Fruit fly (Drosophila melanogaster) whole organism, prepupa: Measurements from ENCODE around the gene CG7194.

Experiments used
- Blimp-1 ChIP-seq: fragments of 200-800 bp; sonication (Bioruptor generic); optimal IDR thresholded peaks from 3 replicates; lab custom pipeline; 2017; ENCODE audit warnings: missing biosample characterization, missing genetic modification characterization, mild to moderate bottlenecking, moderate library complexity, missing genetic modification reagents
- CG10631 ChIP-seq: fragments of 200-800 bp; sonication (Bioruptor generic); optimal IDR thresholded peaks from 2 replicates; lab custom pipeline; 2016; ENCODE audit warnings: missing biosample characterization, missing genetic modification characterization
- CG10669 ChIP-seq: fragments of 200-800 bp; sonication (Bioruptor generic); optimal IDR thresholded peaks from 3 replicates; lab custom pipeline; 2018; ENCODE audit warnings: missing biosample characterization, mild to moderate bottlenecking, missing genetic modification characterization, moderate library complexity
- CG11294 ChIP-seq: fragments of 200-800 bp; sonication (Bioruptor generic); IDR thresholded peaks from 2 replicates; pipeline ENCODE4 v1.3.6; 2022; ENCODE audit warnings: missing biosample characterization, missing genetic modification characterization
- CG11762 ChIP-seq: fragments of 200-800 bp; sonication (Bioruptor generic); optimal IDR thresholded peaks from 3 replicates; lab custom pipeline; 2016; ENCODE audit warnings: missing biosample characterization, missing genetic modification characterization; ENCODE audit not compliant: insufficient read depth
- CG11902 ChIP-seq: fragments of 200-800 bp; sonication (Bioruptor generic); optimal IDR thresholded peaks from 3 replicates; lab custom pipeline; 2016; ENCODE audit warnings: missing biosample characterization, missing genetic modification characterization
- CG1621 ChIP-seq: fragments of 200-800 bp; sonication (Bioruptor generic); optimal IDR thresholded peaks from 3 replicates; lab custom pipeline; 2018; ENCODE audit warnings: missing biosample characterization, mild to moderate bottlenecking, missing genetic modification characterization
- CG16779 ChIP-seq: fragments of 200-800 bp; sonication (Bioruptor generic); optimal IDR thresholded peaks from 3 replicates; lab custom pipeline; 2017; ENCODE audit warnings: missing biosample characterization, mild to moderate bottlenecking, missing genetic modification characterization
- CG3032 ChIP-seq: fragments of 200-800 bp; optimal IDR thresholded peaks from 2 replicates; lab custom pipeline; 2019; ENCODE audit warnings: missing biosample characterization, mild to moderate bottlenecking, missing genetic modification characterization, moderate library complexity
- CG31627 ChIP-seq: fragments of 200-800 bp; sonication (Bioruptor generic); optimal IDR thresholded peaks from 3 replicates; lab custom pipeline; 2016; ENCODE audit warnings: missing biosample characterization, missing genetic modification characterization
- CG34406 ChIP-seq: fragments of 200-800 bp; sonication (Bioruptor generic); optimal IDR thresholded peaks from 3 replicates; lab custom pipeline; 2016; ENCODE audit warnings: missing biosample characterization, missing genetic modification characterization
- CG3919 ChIP-seq: fragments of 200-800 bp; sonication (Bioruptor generic); optimal IDR thresholded peaks from 3 replicates; lab custom pipeline; 2016; ENCODE audit warnings: missing biosample characterization, missing genetic modification characterization
- CG4318 ChIP-seq: fragments of 200-800 bp; sonication (Bioruptor generic); optimal IDR thresholded peaks from 3 replicates; lab custom pipeline; 2017; ENCODE audit warnings: missing biosample characterization, mild to moderate bottlenecking, missing genetic modification characterization
- CG6276 ChIP-seq: fragments of 200-800 bp; sonication (Bioruptor generic); optimal IDR thresholded peaks from 2 replicates; lab custom pipeline; 2017; ENCODE audit warnings: missing biosample characterization, mild to moderate bottlenecking, missing genetic modification characterization
- CG6792 ChIP-seq: fragments of 200-800 bp; sonication (Bioruptor generic); optimal IDR thresholded peaks from 3 replicates; lab custom pipeline; 2016; ENCODE audit warnings: missing biosample characterization, missing genetic modification characterization
- CG6808 ChIP-seq: fragments of 200-800 bp; sonication (Bioruptor generic); optimal IDR thresholded peaks from 3 replicates; lab custom pipeline; 2017; ENCODE audit warnings: missing biosample characterization, missing genetic modification characterization, mild to moderate bottlenecking, moderate library complexity, missing genetic modification reagents
- CG7368 ChIP-seq: fragments of 200-800 bp; sonication (Bioruptor generic); optimal IDR thresholded peaks from 3 replicates; lab custom pipeline; 2016; ENCODE audit warnings: missing biosample characterization, missing genetic modification characterization
- CG8119 ChIP-seq: fragments of 200-800 bp; sonication (Bioruptor generic); IDR thresholded peaks from 3 replicates; pipeline ENCODE4 v1.3.6; 2022; ENCODE audit warnings: missing biosample characterization, missing genetic modification characterization
- CG8319 ChIP-seq: fragments of 200-800 bp; sonication (Bioruptor generic); optimal IDR thresholded peaks from 3 replicates; lab custom pipeline; 2016; ENCODE audit warnings: missing biosample characterization, missing genetic modification characterization
- CG9139 ChIP-seq: fragments of 200-800 bp; sonication (Bioruptor generic); optimal IDR thresholded peaks from 3 replicates; lab custom pipeline; 2017; ENCODE audit warnings: missing biosample characterization, mild to moderate bottlenecking, missing genetic modification characterization
- Eip75B ChIP-seq: fragments of 200-800 bp; sonication (Bioruptor generic); optimal IDR thresholded peaks from 3 replicates; lab custom pipeline; 2016; ENCODE audit warnings: missing biosample characterization, missing genetic modification characterization
- Eip78C ChIP-seq: fragments of 200-800 bp; sonication (Bioruptor generic); peaks from one replicate; lab custom pipeline; 2016; ENCODE audit warnings: missing biosample characterization, missing genetic modification characterization
- Ets96B ChIP-seq: fragments of 200-800 bp; optimal IDR thresholded peaks from 2 replicates; lab custom pipeline; 2019; ENCODE audit warnings: missing biosample characterization, mild to moderate bottlenecking, missing genetic modification characterization, moderate library complexity
- Gug ChIP-seq: fragments of 200-800 bp; sonication (Bioruptor generic); IDR thresholded peaks from 2 replicates; pipeline ENCODE4 v1.3.6; 2022; ENCODE audit warnings: missing biosample characterization, missing genetic modification characterization
- Hr39 ChIP-seq: fragments of 200-800 bp; sonication (Bioruptor generic); optimal IDR thresholded peaks from 2 replicates; lab custom pipeline; 2016; ENCODE audit warnings: missing biosample characterization, missing genetic modification characterization
- Hr4 ChIP-seq: fragments of 200-800 bp; sonication (Bioruptor generic); optimal IDR thresholded peaks from 3 replicates; lab custom pipeline; 2016; ENCODE audit warnings: missing biosample characterization, missing genetic modification characterization
- Lpt ChIP-seq: fragments of 200-800 bp; sonication (Bioruptor generic); optimal IDR thresholded peaks from 3 replicates; lab custom pipeline; 2016; ENCODE audit warnings: missing biosample characterization, missing genetic modification characterization
- Met ChIP-seq: fragments of 200-800 bp; sonication (Bioruptor generic); optimal IDR thresholded peaks from 3 replicates; lab custom pipeline; 2016; ENCODE audit warnings: missing biosample characterization, missing genetic modification characterization
- OdsH ChIP-seq: fragments of 200-800 bp; sonication (Bioruptor generic); optimal IDR thresholded peaks from 3 replicates; lab custom pipeline; 2016; ENCODE audit warnings: missing biosample characterization, missing genetic modification characterization
- Smox ChIP-seq: fragments of 200-800 bp; sonication (Bioruptor generic); optimal IDR thresholded peaks from 3 replicates; lab custom pipeline; 2016; ENCODE audit warnings: missing biosample characterization, missing genetic modification characterization
- Sox102F ChIP-seq: fragments of 200-800 bp; sonication (Bioruptor generic); optimal IDR thresholded peaks from 2 replicates; lab custom pipeline; 2016; ENCODE audit warnings: missing biosample characterization, mild to moderate bottlenecking, missing genetic modification characterization
- Sox14 ChIP-seq: fragments of 200-800 bp; sonication (Bioruptor generic); optimal IDR thresholded peaks from 3 replicates; lab custom pipeline; 2016; ENCODE audit warnings: missing biosample characterization, missing genetic modification characterization
- Sox15 ChIP-seq: fragments of 200-800 bp; sonication (Bioruptor generic); optimal IDR thresholded peaks from 3 replicates; lab custom pipeline; 2016; ENCODE audit warnings: missing biosample characterization, missing genetic modification characterization
- dsx ChIP-seq: fragments of 200-800 bp; optimal IDR thresholded peaks from 3 replicates; lab custom pipeline; 2019; ENCODE audit warnings: missing biosample characterization, mild to moderate bottlenecking, missing genetic modification characterization, moderate library complexity; ENCODE audit not compliant: poor library complexity, severe bottlenecking
- eg ChIP-seq: fragments of 200-800 bp; sonication (Bioruptor generic); IDR thresholded peaks from 3 replicates; pipeline ENCODE4 v1.3.6; 2022; ENCODE audit warnings: missing biosample characterization, missing genetic modification characterization
- esn ChIP-seq: fragments of 200-800 bp; sonication (Bioruptor generic); optimal IDR thresholded peaks from 2 replicates; lab custom pipeline; 2016; ENCODE audit warnings: missing biosample characterization, mild to moderate bottlenecking, missing genetic modification characterization, moderate library complexity
- fd59A ChIP-seq: fragments of 200-800 bp; sonication (Bioruptor generic); optimal IDR thresholded peaks from 2 replicates; lab custom pipeline; 2017; ENCODE audit warnings: missing biosample characterization, mild to moderate bottlenecking, missing genetic modification characterization, missing genetic modification reagents
- fd85E ChIP-seq: fragments of 200-800 bp; sonication (Bioruptor generic); optimal IDR thresholded peaks from 3 replicates; lab custom pipeline; 2016; ENCODE audit warnings: missing biosample characterization, missing genetic modification characterization
- fkh ChIP-seq: fragments of 200-800 bp; sonication (Bioruptor generic); optimal IDR thresholded peaks from 3 replicates; lab custom pipeline; 2017; ENCODE audit warnings: missing biosample characterization, mild to moderate bottlenecking, missing genetic modification characterization, moderate library complexity
- net ChIP-seq: fragments of 200-800 bp; sonication (Bioruptor generic); optimal IDR thresholded peaks from 3 replicates; lab custom pipeline; 2016; ENCODE audit warnings: missing biosample characterization, missing genetic modification characterization
- pdm3 ChIP-seq: fragments of 200-800 bp; sonication (Bioruptor generic); optimal IDR thresholded peaks from 3 replicates; lab custom pipeline; 2016; ENCODE audit warnings: missing biosample characterization, missing genetic modification characterization
- spab ChIP-seq: fragments of 200-800 bp; sonication (Bioruptor generic); optimal IDR thresholded peaks from 2 replicates; lab custom pipeline; 2017; ENCODE audit warnings: missing biosample characterization, mild to moderate bottlenecking, missing genetic modification characterization, missing genetic modification reagents
- ss ChIP-seq, 2 experiments: fragments of 200-800 bp; sonication (Bioruptor generic); optimal IDR thresholded peaks; 2 replicates in 1 of 2; 3 replicates in 1 of 2; lab custom pipeline; 2017 to 2018; ENCODE audit warnings: mild to moderate bottlenecking in 2 of 2, missing biosample characterization in 2 of 2, missing genetic modification characterization in 2 of 2, moderate library complexity in 1 of 2
- svp ChIP-seq: fragments of 200-800 bp; sonication (Bioruptor generic); peaks from one replicate; lab custom pipeline; 2016; ENCODE audit warnings: missing biosample characterization, missing genetic modification characterization
- topi ChIP-seq: fragments of 200-800 bp; sonication (Bioruptor generic); optimal IDR thresholded peaks from 3 replicates; lab custom pipeline; 2016; ENCODE audit warnings: missing biosample characterization, missing genetic modification characterization
- vri ChIP-seq: fragments of 200-800 bp; sonication (Bioruptor generic); optimal IDR thresholded peaks from 3 replicates; lab custom pipeline; 2016; ENCODE audit warnings: missing biosample characterization, mild to moderate bottlenecking, missing genetic modification characterization

CG7194 gene

DNA sequence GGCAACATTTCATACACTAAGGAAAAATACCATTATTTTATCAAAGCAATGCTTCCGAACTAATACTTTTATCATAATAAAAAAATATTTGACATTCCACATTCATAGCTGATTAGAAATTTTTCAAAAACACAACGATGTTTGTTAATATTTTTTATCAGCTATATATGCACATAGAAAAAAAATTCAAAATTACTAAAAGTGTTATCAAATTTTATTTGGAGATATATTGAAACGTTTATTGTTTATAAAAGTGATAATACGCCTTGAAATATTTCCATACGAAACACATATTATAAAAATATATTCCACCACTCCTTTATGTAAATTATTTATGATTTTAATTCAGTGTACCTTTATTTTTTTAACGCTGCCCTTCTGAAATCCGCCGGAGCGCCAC, 18.1 kb downstream of the CG7194 start:
- no peak for TF ChIP-seq CG3032 (tag; lab: Kevin White, UChicago)
- TF ChIP-seq Sox102F (GFP tag; lab: Kevin White, UChicago): no peak
- no peak for TF ChIP-seq Gug
- TF ChIP-seq CG8319 (GFP tag; lab: Kevin White, UChicago): no peak
- no peak for TF ChIP-seq svp
- no peak for TF ChIP-seq Smox (GFP tag; lab: Kevin White, UChicago)
- no peak for TF ChIP-seq Sox15 (GFP tag; lab: Kevin White, UChicago)
- no peak for TF ChIP-seq CG11294 (GFP tag; lab: Robert Waterston, UW)
- TF ChIP-seq Met (GFP tag; lab: Kevin White, UChicago): no peak
- TF ChIP-seq CG6276 (GFP tag; lab: Kevin White, UChicago): no peak
- TF ChIP-seq Ets96B: no peak
- TF ChIP-seq OdsH (GFP tag; lab: Kevin White, UChicago): no peak
- TF ChIP-seq esn (GFP tag; lab: Kevin White, UChicago): no peak
- no peak for TF ChIP-seq CG16779 (tag; lab: Kevin White, UChicago)

DNA sequence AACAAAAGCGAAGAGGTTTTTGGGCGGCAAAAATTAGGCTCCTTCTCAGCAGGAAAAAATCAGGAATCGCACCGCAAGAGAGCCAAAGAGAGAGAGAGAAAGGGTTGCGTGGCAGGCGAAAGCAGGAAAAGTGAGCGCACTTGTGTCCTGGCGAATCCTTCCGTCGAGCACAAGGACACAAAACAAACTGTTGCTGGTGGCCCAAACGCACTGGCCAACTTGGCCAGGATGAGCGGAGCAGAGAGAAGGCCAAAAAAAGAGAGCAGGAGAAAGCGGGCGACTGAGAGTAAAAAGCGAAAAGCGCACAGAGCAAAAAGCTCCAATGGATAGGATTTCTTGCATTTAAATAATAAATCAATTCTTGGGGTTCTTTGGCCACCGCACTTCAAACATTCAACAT, 18.6 kb downstream of the CG7194 start:
- no peak for TF ChIP-seq CG7368 (GFP tag; lab: Kevin White, UChicago)
- TF ChIP-seq fd59A (GFP tag; lab: Kevin White, UChicago): no peak
- TF ChIP-seq ss (GFP tag; optimal IDR thresholded peaks at IDR 0.05; lab: Kevin White, UChicago): no peak
- TF ChIP-seq esn (GFP tag; lab: Kevin White, UChicago): no peak
- no peak for TF ChIP-seq spab (GFP tag; lab: Kevin White, UChicago)
- TF ChIP-seq CG16779 (tag; lab: Kevin White, UChicago): no peak
- no peak for TF ChIP-seq OdsH (GFP tag; lab: Kevin White, UChicago)
- TF ChIP-seq fkh (GFP tag; lab: Kevin White, UChicago): no peak
- no peak for TF ChIP-seq dsx (GFP tag; lab: Kevin White, UChicago)
- no peak for TF ChIP-seq fd85E (GFP tag; lab: Kevin White, UChicago)
- no peak for TF ChIP-seq CG10631
- TF ChIP-seq CG1621 (tag; lab: Kevin White, UChicago): no peak
- no peak for TF ChIP-seq CG8319 (GFP tag; lab: Kevin White, UChicago)
- no peak for TF ChIP-seq Sox14 (GFP tag; lab: Kevin White, UChicago)
- TF ChIP-seq Blimp-1: no peak
- TF ChIP-seq CG3919: no peak

DNA sequence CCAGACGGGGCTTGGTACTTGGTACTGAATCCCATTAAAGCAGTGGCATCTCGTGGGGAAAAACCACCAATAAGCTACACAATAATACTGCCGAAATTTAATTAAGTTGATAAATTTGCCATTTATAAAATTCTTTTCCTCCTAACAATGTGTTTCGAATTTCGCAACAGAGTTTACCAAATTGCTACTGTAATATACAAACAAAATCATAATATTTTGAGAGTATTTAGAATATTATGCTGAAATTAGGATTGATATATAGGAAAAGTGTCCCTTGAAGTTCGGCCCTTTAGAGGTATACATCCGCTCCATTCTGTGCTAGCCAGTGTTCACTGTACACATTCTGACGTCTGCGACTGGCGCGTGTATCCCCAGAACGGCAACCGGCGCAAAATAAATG, 19.2 kb downstream of the CG7194 start:
- no peak for TF ChIP-seq vri (GFP tag; lab: Kevin White, UChicago)
- TF ChIP-seq CG8319 (GFP tag; lab: Kevin White, UChicago): no peak
- TF ChIP-seq Hr4: peak; percentile 23
- peak; percentile 64 for TF ChIP-seq svp
- 0 out of 3 replicates have a peak, but pooled peaks have one; percentile 25 for TF ChIP-seq eg (GFP tag; lab: Robert Waterston, UW)
- TF ChIP-seq Hr39: peak; percentile 43
- peak; percentile 48 for TF ChIP-seq topi (GFP tag; lab: Kevin White, UChicago)
- TF ChIP-seq CG31627: peak; percentile 45
- TF ChIP-seq CG9139 (GFP tag; lab: Kevin White, UChicago): no peak
- peak; percentile 11 for TF ChIP-seq CG11902 (GFP tag; lab: Kevin White, UChicago)
- peak; percentile 40 for TF ChIP-seq CG3919
- TF ChIP-seq CG1621 (tag; lab: Kevin White, UChicago): peak; percentile 1
- no peak; the same call in 2 of the 3 replicates for TF ChIP-seq CG8119 (GFP tag; lab: Robert Waterston, UW)
- TF ChIP-seq CG10669 (GFP tag; lab: Kevin White, UChicago): peak; percentile 41
- peak; percentile 43 for TF ChIP-seq esn (GFP tag; lab: Kevin White, UChicago)
- no peak for TF ChIP-seq CG11762
- TF ChIP-seq dsx (GFP tag; lab: Kevin White, UChicago): no peak
- peak; percentile 21 for TF ChIP-seq Smox (GFP tag; lab: Kevin White, UChicago)
- no peak for TF ChIP-seq fd85E (GFP tag; lab: Kevin White, UChicago)
- TF ChIP-seq CG10631: peak; percentile 32
- TF ChIP-seq CG7368 (GFP tag; lab: Kevin White, UChicago): no peak
- no peak for TF ChIP-seq Eip78C (GFP tag; lab: Kevin White, UChicago)
- peak; percentile 29 for TF ChIP-seq CG6808 (GFP tag; lab: Kevin White, UChicago)
- no peak for TF ChIP-seq CG4318 (GFP tag; lab: Kevin White, UChicago)
- peak; percentile 24 for TF ChIP-seq Sox15 (GFP tag; lab: Kevin White, UChicago)
- TF ChIP-seq Blimp-1: no peak
- peak; percentile 42 for TF ChIP-seq pdm3
- no peak for TF ChIP-seq Lpt (GFP tag; lab: Kevin White, UChicago)
- peak; percentile 10 for TF ChIP-seq net (GFP tag; lab: Kevin White, UChicago)
- peak; percentile 10 for TF ChIP-seq CG34406
- peak; percentile 15 for TF ChIP-seq CG6792
- TF ChIP-seq Met (GFP tag; lab: Kevin White, UChicago): peak; percentile 42
- peak; percentile 19 for TF ChIP-seq Eip75B (GFP tag; lab: Kevin White, UChicago)
